Worm (Caenorhabditis elegans) whole organism, L2 larva: ENCODE data around the gene rab-19.

Experiments used
- blmp-1 ChIP-seq: sonication (generic microtip); optimal IDR thresholded peaks from 2 replicates; lab custom pipeline; 2017; ENCODE audit warnings: missing genetic modification characterization, mild to moderate bottlenecking, missing compliant biosample characterization, antibody characterized with exemption, moderate library complexity; ENCODE audit not compliant: insufficient read depth
- peb-1 ChIP-seq: fragments of 150-350 bp; optimal IDR thresholded peaks from 2 replicates; lab custom pipeline; 2014; ENCODE audit warnings: missing biosample characterization, missing genetic modification characterization
- unc-39 ChIP-seq: fragments of 150-350 bp; optimal IDR thresholded peaks from 2 replicates; lab custom pipeline; 2014; ENCODE audit warnings: missing biosample characterization, missing genetic modification characterization

DNA sequence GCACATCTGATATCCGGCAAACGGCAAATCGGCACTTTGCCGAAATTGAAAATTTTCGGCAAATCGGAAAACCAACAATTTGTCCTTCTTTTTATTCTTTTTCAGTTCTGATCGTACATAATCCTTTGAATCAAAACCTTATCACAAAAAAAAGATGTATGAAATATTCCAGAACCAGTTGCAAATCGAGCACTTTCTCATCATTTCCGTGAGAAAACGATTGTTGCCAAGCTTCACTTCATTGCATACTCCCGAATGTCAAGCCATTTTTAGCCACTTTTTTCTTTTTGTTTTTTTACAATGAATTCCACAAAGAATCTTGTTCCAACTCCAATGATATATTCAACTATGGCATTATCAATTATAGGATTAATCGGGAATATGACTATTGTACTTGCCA is 19.3 kb downstream of the rab-19 start, which contains the start of gene srsx-25:
- TF ChIP-seq peb-1 (no peak), blmp-1 (no peak), unc-39 (no peak)
